Worm (Caenorhabditis elegans): Measurements from ENCODE around the gene pals-40.

The pals-40 gene

DNA sequence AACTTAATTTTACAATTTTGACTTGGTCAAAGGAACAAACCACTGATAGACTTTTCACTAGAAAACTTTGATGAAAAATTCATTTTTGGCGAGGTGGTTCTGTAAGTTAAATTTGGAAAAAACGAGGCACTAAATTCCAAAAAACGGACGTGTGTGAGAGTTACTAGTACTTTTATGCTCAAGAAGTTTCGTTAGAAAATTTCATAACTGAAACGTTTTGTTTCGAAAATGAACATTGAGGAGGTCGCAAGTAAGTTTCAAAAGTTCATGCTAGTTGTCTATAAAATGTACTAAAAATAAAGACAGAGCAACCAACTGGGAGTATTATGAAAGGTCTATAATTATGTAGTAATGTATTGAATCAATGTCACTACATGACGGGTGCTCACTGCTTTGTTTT lies 13.9 kb upstream of the pals-40 start, which contains the start of gene pals-17:
pals-17 (minus strand) TSS at position 101 of the 400 bp plus-strand sequence.
- TF ChIP-seq rec-8 (tag; optimal IDR thresholded peaks at IDR 0.05) (no peak), rpc-1 (optimal IDR thresholded peaks at IDR 0.05) (no peak), rpc-1 (tag; optimal IDR thresholded peaks at IDR 0.05) (no peak), cebp-1 (GFP tag; IDR thresholded peaks at IDR 0.05) (no peak), cebp-1 (tag; optimal IDR thresholded peaks at IDR 0.05) (no peak), nhr-179 (tag; optimal IDR thresholded peaks at IDR 0.05) (no peak)

DNA sequence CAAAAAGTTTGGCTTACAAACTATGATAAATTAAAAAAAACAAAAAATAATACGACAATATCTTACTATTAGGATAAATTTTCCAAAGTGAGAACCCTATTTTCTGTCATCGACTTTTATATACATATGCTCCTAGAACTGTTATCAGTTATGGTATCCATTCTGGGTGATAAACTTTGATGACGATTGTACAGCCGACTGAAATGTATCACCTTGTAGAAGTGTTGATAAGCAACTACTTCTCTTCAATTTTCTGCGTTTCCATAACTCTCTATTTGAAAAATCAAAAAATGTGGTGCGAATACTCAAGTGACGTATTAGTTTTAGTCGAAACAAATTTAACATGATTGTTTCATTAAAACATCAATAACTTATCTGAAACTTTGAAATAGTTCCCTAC lies 12.2 kb upstream of the pals-40 start:
- TF ChIP-seq ceh-40 (GFP tag; IDR thresholded peaks at IDR 0.05), result no peak
- TF ChIP-seq nhr-80 (tag; optimal IDR thresholded peaks at IDR 0.05), result peak; percentile 78

DNA sequence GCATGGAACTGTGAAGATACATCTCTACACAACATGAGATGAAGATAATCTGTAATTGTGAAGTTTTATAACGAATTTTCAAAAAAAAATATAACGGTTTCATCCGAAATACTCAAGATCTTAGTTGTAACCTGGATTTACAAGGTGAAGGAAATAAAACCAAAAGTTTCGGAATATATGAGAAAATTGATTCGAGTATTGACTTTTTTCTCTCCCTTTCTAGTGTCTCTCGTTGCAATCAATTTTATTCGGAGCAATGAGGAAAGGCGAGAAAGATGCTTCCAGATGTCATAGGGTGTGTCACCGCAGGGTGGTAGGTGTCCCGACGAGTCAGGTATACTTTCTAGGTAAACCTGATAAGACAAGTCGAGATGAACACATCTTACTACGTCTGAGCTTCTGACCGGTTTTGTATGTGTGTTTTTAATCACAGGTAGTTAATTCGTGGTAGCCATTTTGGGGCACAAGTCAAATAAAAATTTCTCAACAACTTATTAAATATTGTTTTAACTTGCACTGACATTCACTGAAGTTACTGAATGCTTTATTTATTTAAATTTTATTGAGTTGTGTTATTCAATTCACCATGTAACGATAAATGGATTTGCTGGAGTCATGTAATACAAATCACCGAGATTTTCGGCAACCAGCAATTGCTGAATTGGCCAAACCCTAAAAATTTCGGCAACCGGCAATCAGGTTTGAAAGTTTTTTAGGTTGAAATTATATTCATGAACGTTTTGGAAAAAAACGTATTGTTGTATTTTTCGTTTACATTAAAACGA lies 10.7 kb upstream of the pals-40 start, which contains the start of gene pals-20:
pals-20 (minus strand) TSS at position 51 of the 785 bp plus-strand sequence.
- no peak for TF ChIP-seq madf-10 (tag; optimal IDR thresholded peaks at IDR 0.05)
- TF ChIP-seq B0035.1 (tag; optimal IDR thresholded peaks at IDR 0.05), result no peak
- TF ChIP-seq nhr-80 (tag; optimal IDR thresholded peaks at IDR 0.05), result peak; percentile 48
- no peak for TF ChIP-seq fkh-3 (tag; optimal IDR thresholded peaks at IDR 0.05)

DNA sequence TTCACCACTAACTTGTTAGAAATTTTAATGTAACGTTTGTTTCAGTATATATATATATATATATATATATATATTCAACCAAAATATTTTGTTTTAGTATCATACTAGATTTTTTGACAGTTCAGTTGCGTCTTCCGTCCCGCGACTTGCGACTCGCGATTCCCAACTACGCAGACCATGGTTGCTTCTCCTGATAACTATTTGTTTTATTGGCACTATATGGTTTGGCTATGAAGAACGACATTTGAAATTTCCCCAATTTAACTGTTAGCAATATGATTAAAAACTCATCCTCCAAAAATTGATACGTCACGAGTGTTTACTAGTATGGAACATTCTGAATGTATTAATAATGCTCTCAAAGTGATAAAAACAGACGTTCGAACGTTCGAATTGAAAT lies 6.9 kb upstream of the pals-40 start:
- peak; percentile 20 for TF ChIP-seq nhr-80 (tag; optimal IDR thresholded peaks at IDR 0.05)
- TF ChIP-seq dpl-1 (GFP tag; optimal IDR thresholded peaks at IDR 0.05), result no peak

DNA sequence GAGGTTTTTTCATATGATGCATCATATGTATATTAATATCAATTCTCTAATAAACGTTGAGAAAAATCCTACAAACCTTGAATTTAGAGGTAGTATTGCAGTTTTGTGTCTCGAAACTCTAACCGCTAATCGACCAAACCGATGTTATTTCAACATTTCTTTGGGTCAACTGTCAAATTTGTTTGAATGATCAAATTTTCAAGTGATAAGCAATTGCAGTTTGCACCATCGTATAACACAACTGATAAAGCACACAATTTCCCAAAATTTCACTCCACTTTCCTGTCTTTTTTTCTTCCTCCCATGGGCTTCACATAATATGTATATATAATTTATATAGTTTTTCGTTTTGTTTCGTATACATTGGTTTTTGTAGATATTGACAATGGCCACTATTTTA lies 6.3 kb upstream of the pals-40 start, which contains the start of the genes fbxa-138 and Y82E9BR.5:
fbxa-138 (minus strand) TSS at position 161 of the 400 bp plus-strand sequence.
Y82E9BR.5 (plus strand) TSS at position 279 of the 400 bp plus-strand sequence.
- TF ChIP-seq nhr-80 (tag; optimal IDR thresholded peaks at IDR 0.05) (peak; percentile 72), tlf-1 (GFP tag; optimal IDR thresholded peaks at IDR 0.05) (no peak)

DNA sequence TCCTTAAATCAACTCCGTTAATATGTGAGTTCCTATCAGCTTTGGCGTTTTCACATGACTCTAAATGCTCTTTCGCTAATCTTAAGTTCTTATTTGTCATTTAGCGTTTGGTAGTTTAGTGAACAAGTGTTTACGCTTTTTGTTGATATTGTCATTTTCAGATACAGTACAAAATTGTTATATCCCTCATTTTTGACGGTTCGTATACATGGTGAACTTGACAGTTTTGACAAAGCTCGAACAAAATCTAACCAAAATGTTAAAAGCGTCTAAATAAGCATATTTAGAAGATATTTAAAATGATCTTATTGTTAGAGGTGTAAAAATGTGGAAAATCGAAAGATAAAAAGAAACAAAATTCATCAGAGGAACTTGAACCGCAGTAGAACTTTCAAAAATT lies 5.7 kb upstream of the pals-40 start:
- TF ChIP-seq K11D2.4 (GFP tag; IDR thresholded peaks at IDR 0.05) (no peak), ztf-28 (GFP tag; IDR thresholded peaks at IDR 0.05) (no peak), pha-4 (tag; optimal IDR thresholded peaks at IDR 0.05) (no peak), mxl-1 (tag; optimal IDR thresholded peaks at IDR 0.05) (no peak), repo-1 (tag; optimal IDR thresholded peaks at IDR 0.05) (no peak), hlh-26 (GFP tag; conservative IDR thresholded peaks at IDR 0.05) (no peak), zim-3 (tag; optimal IDR thresholded peaks at IDR 0.05) (no peak), let-526 (GFP tag; IDR thresholded peaks at IDR 0.05) (no peak), Y67H2A.10 (GFP tag; conservative IDR thresholded peaks at IDR 0.05) (no peak), dpl-1 (GFP tag; optimal IDR thresholded peaks at IDR 0.05) (no peak), tlf-1 (GFP tag; optimal IDR thresholded peaks at IDR 0.05) (no peak), D2030.7 (GFP tag; IDR thresholded peaks at IDR 0.05) (no peak), pbrm-1 (GFP tag; IDR thresholded peaks at IDR 0.05) (no peak), athp-1 (tag; optimal IDR thresholded peaks at IDR 0.05) (no peak), cebp-1 (GFP tag; IDR thresholded peaks at IDR 0.05) (no peak), cebp-1 (tag; optimal IDR thresholded peaks at IDR 0.05) (no peak)

DNA sequence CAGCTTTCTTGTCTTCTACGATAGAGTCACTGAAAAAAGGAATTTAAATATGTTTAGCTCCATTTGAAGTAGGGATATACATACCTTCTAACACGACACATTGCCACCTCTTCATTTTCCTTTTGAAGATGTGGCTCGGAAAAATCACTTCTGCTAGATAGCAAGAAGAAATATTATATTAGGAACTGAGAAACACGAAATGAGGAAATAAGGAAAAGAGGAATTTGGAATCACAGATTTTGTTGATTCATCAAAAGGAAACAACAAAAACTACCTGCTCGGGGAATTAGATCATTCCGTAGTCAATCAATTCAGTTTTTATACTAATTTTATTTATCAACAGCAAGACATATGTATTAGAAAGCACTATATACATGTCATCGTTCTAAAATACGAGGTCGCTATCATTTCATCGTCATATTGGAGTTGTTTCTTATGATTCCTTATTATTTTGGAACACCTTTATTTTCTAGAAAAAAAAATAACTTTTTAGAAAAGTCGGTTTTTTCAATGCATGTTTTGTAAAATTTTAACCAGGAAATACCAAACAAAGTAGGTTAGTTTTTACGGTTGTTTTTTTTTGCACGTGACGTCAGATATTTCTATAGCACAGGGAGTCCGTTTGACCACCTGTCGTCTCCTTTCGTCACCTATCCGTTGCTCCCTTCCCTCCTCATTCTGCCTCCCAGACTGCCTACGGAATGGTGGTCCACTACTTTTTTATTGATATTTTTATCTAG lies 2.9 kb upstream of the pals-40 start, which contains the start of the genes pals-21 and Y82E9BR.6:
pals-21 (minus strand) TSS at position 101 of the 740 bp plus-strand sequence.
Y82E9BR.6 (plus strand) TSS at position 690 of the 740 bp plus-strand sequence.
- TF ChIP-seq ccch-3 (GFP tag; optimal IDR thresholded peaks at IDR 0.05) (no peak), cebp-2 (GFP tag; IDR thresholded peaks at IDR 0.05) (0 out of 2 replicates have a peak, but pooled peaks have one; percentile 8)

Measured in whole organism, young adult.